Fruit fly (Drosophila melanogaster): ENCODE results near the gene CG6576.
A peak's percentile ranks its signal among the peaks of the same experiment; 100 is the strongest.

The CG6576 gene

DNA sequence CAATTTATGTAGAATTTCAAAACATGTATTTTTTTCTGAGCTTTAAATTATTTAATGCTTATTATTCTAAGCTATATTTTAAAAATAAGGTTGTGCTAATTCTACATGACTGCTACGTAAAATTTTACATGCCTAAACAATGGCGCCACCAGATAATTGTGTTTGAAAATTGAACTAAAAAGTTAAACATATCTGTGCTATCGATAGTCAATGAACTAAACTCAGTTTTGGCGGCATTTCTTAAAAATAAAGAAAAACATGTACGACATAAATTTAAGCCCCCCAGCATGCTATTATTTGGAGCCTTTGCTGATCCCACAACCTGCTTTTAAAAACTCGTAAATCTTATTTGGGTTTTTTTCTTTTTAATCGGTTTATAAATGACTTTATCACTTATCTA lies 37.2 kb upstream of the CG6576 start (continued):
- no peak for TF ChIP-seq CG11723 (GFP tag; optimal IDR thresholded peaks at IDR 0.05)
- TF ChIP-seq CG3281 (GFP tag; optimal IDR thresholded peaks at IDR 0.05) = no peak
- TF ChIP-seq CG30431 (GFP tag; optimal IDR thresholded peaks at IDR 0.05) = no peak
- no peak for TF ChIP-seq Aef1 (GFP tag; IDR thresholded peaks at IDR 0.05)
- peak; percentile 27 for TF ChIP-seq CG30403 (GFP tag; optimal IDR thresholded peaks at IDR 0.05)
- peak; percentile 8 for TF ChIP-seq CoRest (tag; optimal IDR thresholded peaks at IDR 0.05)
- TF ChIP-seq Atf6 (GFP tag; IDR thresholded peaks at IDR 0.05) = peak; percentile 15; the same call in 1 of the 2 replicates
- TF ChIP-seq CG7963 (GFP tag; IDR thresholded peaks at IDR 0.05; ENCODE audit: partially characterized antibody) = peak; percentile 62
- peak; percentile 29 for TF ChIP-seq gem (tag; optimal IDR thresholded peaks at IDR 0.05)
- peak; percentile 19 for TF ChIP-seq CG18262 (tag; optimal IDR thresholded peaks at IDR 0.05)
- TF ChIP-seq CG3847 (GFP tag; IDR thresholded peaks at IDR 0.05) = no peak
- peak; percentile 80 for TF ChIP-seq unc-4 (GFP tag; IDR thresholded peaks at IDR 0.05; ENCODE audit: partially characterized antibody)
- TF ChIP-seq fd64A (GFP tag; optimal IDR thresholded peaks at IDR 0.05) = no peak
- peak; percentile 41 for TF ChIP-seq gro (GFP tag; optimal IDR thresholded peaks at IDR 0.05)
- TF ChIP-seq sd (tag; optimal IDR thresholded peaks at IDR 0.05) = peak; percentile 95
- TF ChIP-seq Med (GFP tag) = peak; percentile 78
- no peak for TF ChIP-seq CG1024 (GFP tag; IDR thresholded peaks at IDR 0.05)
- TF ChIP-seq Dp (GFP tag; optimal IDR thresholded peaks at IDR 0.05) = peak; percentile 96
- no peak for TF ChIP-seq Tbp (GFP tag; optimal IDR thresholded peaks at IDR 0.05)
- TF ChIP-seq Gsc (GFP tag; IDR thresholded peaks at IDR 0.05) = no peak
- TF ChIP-seq Blimp-1 (GFP tag; optimal IDR thresholded peaks at IDR 0.05) = peak; percentile 11
- peak; percentile 1 for TF ChIP-seq ewg (GFP tag; optimal IDR thresholded peaks at IDR 0.05)
- peak; percentile 25 for TF ChIP-seq B-H2 (GFP tag; optimal IDR thresholded peaks at IDR 0.05)
- TF ChIP-seq NK7.1 (GFP tag; optimal IDR thresholded peaks at IDR 0.05) = no peak
- peak; percentile 21 for TF ChIP-seq Hmr (GFP tag; optimal IDR thresholded peaks at IDR 0.05)
- peak; percentile 51 for TF ChIP-seq HmgZ (tag; optimal IDR thresholded peaks at IDR 0.05)
- TF ChIP-seq tna (GFP tag; IDR thresholded peaks at IDR 0.05; ENCODE audit: partially characterized antibody) = peak; percentile 35; the same call in 1 of the 2 replicates
- TF ChIP-seq CG8765 (GFP tag; IDR thresholded peaks at IDR 0.05) = no peak
- peak; percentile 7 for TF ChIP-seq CG15696 (tag; optimal IDR thresholded peaks at IDR 0.05)
- peak; percentile 55 for TF ChIP-seq hbn (GFP tag; IDR thresholded peaks at IDR 0.05; ENCODE audit: partially characterized antibody)
- no peak for TF ChIP-seq wor (GFP tag; IDR thresholded peaks at IDR 0.05)
- TF ChIP-seq sc (optimal IDR thresholded peaks at IDR 0.05) = no peak
- no peak for TF ChIP-seq sc (GFP tag; optimal IDR thresholded peaks at IDR 0.05)
- peak; percentile 18 for TF ChIP-seq nmo (GFP tag; optimal IDR thresholded peaks at IDR 0.05)
- TF ChIP-seq CG10321 (GFP tag; IDR thresholded peaks at IDR 0.05) = no peak
- TF ChIP-seq HmgD (GFP tag; optimal IDR thresholded peaks at IDR 0.05) = no peak
- peak; percentile 8 for TF ChIP-seq grau (tag; optimal IDR thresholded peaks at IDR 0.05)
- no peak for TF ChIP-seq vvl (GFP tag; IDR thresholded peaks at IDR 0.05)
- no peak for TF ChIP-seq kah (GFP tag; optimal IDR thresholded peaks at IDR 0.05)
- peak; percentile 7 for TF ChIP-seq bcd (GFP tag; optimal IDR thresholded peaks at IDR 0.05)
- peak; percentile 29 for TF ChIP-seq Lhr (GFP tag; optimal IDR thresholded peaks at IDR 0.05)
- TF ChIP-seq Fer1 (GFP tag; optimal IDR thresholded peaks at IDR 0.05) = peak; percentile 38
- peak; percentile 91 for TF ChIP-seq Dref (GFP tag; IDR thresholded peaks at IDR 0.05)
- TF ChIP-seq CG17385 (GFP tag; optimal IDR thresholded peaks at IDR 0.05) = no peak
- TF ChIP-seq CG6175 (GFP tag; IDR thresholded peaks at IDR 0.05) = no peak
- peak; percentile 45 for TF ChIP-seq CG3995 (GFP tag; optimal IDR thresholded peaks at IDR 0.05)
- 0 out of 2 replicates have a peak, but pooled peaks have one; percentile 19 for TF ChIP-seq Ptx1 (GFP tag; IDR thresholded peaks at IDR 0.05)
- peak; percentile 23 for TF ChIP-seq CG7839 (tag; optimal IDR thresholded peaks at IDR 0.05)
- TF ChIP-seq CG15601 (tag; optimal IDR thresholded peaks at IDR 0.05) = no peak
- TF ChIP-seq MBD-R2 (GFP tag; IDR thresholded peaks at IDR 0.05) = peak; percentile 28; the same call in 1 of the 2 replicates
- TF ChIP-seq PHDP (tag; optimal IDR thresholded peaks at IDR 0.05) = peak; percentile 2
